Worm (Caenorhabditis elegans) whole organism, L4 larva: Measurements from ENCODE around the gene F19F10.11.

Experiments used
- F10B5.3 ChIP-seq: sonication (generic microtip); optimal IDR thresholded peaks from 2 replicates; lab custom pipeline; 2016; ENCODE audit warnings: mild to moderate bottlenecking, missing genetic modification characterization, missing compliant biosample characterization
- nhr-76 ChIP-seq: fragments of 150-350 bp; optimal IDR thresholded peaks from 2 replicates; lab custom pipeline; 2014; ENCODE audit warnings: missing biosample characterization, missing genetic modification characterization
- snpc-4 ChIP-seq: fragments of 150-350 bp; optimal IDR thresholded peaks from 2 replicates; lab custom pipeline; 2014; ENCODE audit warnings: missing biosample characterization, missing genetic modification characterization
- zag-1 ChIP-seq: fragments of 150-350 bp; optimal IDR thresholded peaks from 2 replicates; lab custom pipeline; 2014; ENCODE audit warnings: missing biosample characterization, missing genetic modification characterization

DNA sequence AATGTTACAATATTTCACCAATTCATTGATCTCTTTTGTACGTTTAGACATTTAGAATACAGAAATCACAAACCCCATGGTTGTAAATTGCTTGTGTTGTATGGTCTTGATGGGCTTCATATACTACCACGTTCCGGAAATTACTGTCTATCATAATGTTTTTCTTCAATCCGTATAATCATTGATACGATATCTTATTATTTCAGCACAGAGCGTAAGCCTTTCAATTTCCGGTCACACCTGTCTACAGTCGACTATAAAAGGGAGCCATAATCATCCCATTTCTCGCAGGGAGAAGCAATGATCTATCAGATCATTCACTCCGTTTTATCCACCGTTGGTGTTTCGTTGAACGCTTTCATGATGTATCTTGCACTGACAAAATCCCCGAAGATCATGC, 42.0 kb upstream of the F19F10.11 start, which contains the start of gene srd-30:
- TF ChIP-seq snpc-4 (tag; lab: Kevin White, UChicago) (no peak), zag-1 (no peak), nhr-76 (tag; lab: Kevin White, UChicago) (no peak), F10B5.3 (tag; lab: Kevin White, UChicago) (no peak)
